Worm (Caenorhabditis elegans) whole organism, young adult: Measurements from ENCODE around the gene B0284.3.

Experiments used
- aptf-3 ChIP-seq: fragments of 200-800 bp; sonication (Bioruptor generic); IDR thresholded peaks from 2 replicates; pipeline ENCODE4 v1.3.6; 2022; ENCODE audit warnings: missing genetic modification characterization, missing compliant biosample characterization
- dpl-1 ChIP-seq: fragments of 150-350 bp; optimal IDR thresholded peaks from 2 replicates; lab custom pipeline; 2014; ENCODE audit warnings: missing biosample characterization, missing genetic modification reagents, missing genetic modification characterization
- lag-1 ChIP-seq: fragments of 200-800 bp; sonication (Bioruptor generic); IDR thresholded peaks from 2 replicates; pipeline ENCODE4 v1.3.6; 2022; ENCODE audit warnings: missing genetic modification reagents, missing genetic modification characterization, missing compliant biosample characterization
- lin-26 ChIP-seq: fragments of 200-800 bp; sonication (Bioruptor generic); IDR thresholded peaks from 2 replicates; pipeline ENCODE4 v1.3.6; 2022; ENCODE audit warnings: missing genetic modification reagents, missing genetic modification characterization, missing compliant biosample characterization
- nfya-1 ChIP-seq: sonication (generic microtip); optimal IDR thresholded peaks from 2 replicates; lab custom pipeline; 2017; ENCODE audit warnings: antibody characterized with exemption, missing compliant biosample characterization, missing genetic modification characterization, borderline replicate concordance; ENCODE audit not compliant: insufficient read depth
- rpc-1 ChIP-seq, 2 experiments: fragments of 150-350 bp in 1 of 2; sonication (generic microtip) in 1 of 2; optimal IDR thresholded peaks; 2 replicates each; lab custom pipeline; 2014 to 2018; ENCODE audit warnings: missing biosample characterization in 1 of 2, missing genetic modification characterization in 1 of 2, missing genetic modification reagents in 1 of 2, missing genotype in 1 of 2
- tbx-9 ChIP-seq: sonication (generic microtip); optimal IDR thresholded peaks from 2 replicates; lab custom pipeline; 2016; ENCODE audit warnings: borderline replicate concordance, missing genetic modification characterization, inconsistent platforms, missing compliant biosample characterization

DNA sequence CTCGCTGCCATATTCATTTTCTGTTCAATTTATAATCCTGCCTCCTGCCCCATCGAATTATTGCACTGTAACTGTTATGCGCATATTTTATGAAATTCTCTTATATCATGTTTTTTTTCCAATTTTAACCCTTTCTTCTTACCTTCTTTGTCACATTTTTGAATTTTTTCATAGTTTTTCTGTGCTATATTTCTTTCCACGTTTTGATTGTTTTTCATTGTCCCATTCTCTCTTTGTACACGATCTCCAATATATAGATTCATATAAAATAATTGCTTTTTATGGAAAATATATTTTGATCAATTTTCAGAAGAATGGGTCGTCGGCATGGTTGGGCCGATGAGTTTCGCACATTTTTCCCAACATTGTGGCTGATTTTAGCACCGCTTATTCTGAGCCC is 29.8 kb downstream of the B0284.3 start, which contains the start of gene B0285.6:
- no peak for TF ChIP-seq rpc-1 (optimal IDR thresholded peaks at IDR 0.05; lab: Kevin White, UChicago)
- TF ChIP-seq rpc-1 (tag; optimal IDR thresholded peaks at IDR 0.05; lab: Kevin White, UChicago), result no peak
- TF ChIP-seq lin-26 (GFP tag; lab: Robert Waterston, UW), result no peak
- no peak for TF ChIP-seq tbx-9
- no peak for TF ChIP-seq lag-1 (GFP tag; lab: Robert Waterston, UW)
- TF ChIP-seq dpl-1 (GFP tag; lab: Kevin White, UChicago), result no peak
- no peak for TF ChIP-seq nfya-1 (tag; lab: Kevin White, UChicago)
- no peak for TF ChIP-seq aptf-3 (GFP tag; lab: Robert Waterston, UW)
